Fruit fly (Drosophila melanogaster) whole organism, embryonic: ENCODE results near the gene HDAC6.

Source experiments
- CG11085 ChIP-seq: fragments of 200-800 bp; sonication (Bioruptor generic); IDR thresholded peaks from 2 replicates; pipeline ENCODE4 v1.3.6; 2022; ENCODE audit warnings: missing biosample characterization, missing genetic modification characterization
- CG11456 ChIP-seq: fragments of 200-800 bp; sonication (Bioruptor generic); IDR thresholded peaks from 3 replicates; pipeline ENCODE4 v1.3.6; 2022; ENCODE audit warnings: missing biosample characterization, missing genetic modification characterization
- CG12071 ChIP-seq: fragments of 200-800 bp; sonication (Bioruptor generic); optimal IDR thresholded peaks from 3 replicates; lab custom pipeline; 2018; ENCODE audit warnings: missing biosample characterization, mild to moderate bottlenecking, missing genetic modification characterization
- CG12104 ChIP-seq: fragments of 200-800 bp; sonication (Bioruptor generic); optimal IDR thresholded peaks from 3 replicates; lab custom pipeline; 2016; ENCODE audit warnings: missing biosample characterization, missing genetic modification characterization
- CG12299 ChIP-seq: fragments of 200-800 bp; sonication (Bioruptor generic); optimal IDR thresholded peaks from 2 replicates; lab custom pipeline; 2018; ENCODE audit warnings: missing biosample characterization, mild to moderate bottlenecking, missing genetic modification characterization
- CG12391 ChIP-seq: fragments of 200-800 bp; sonication (Bioruptor generic); optimal IDR thresholded peaks from 3 replicates; lab custom pipeline; 2018; ENCODE audit warnings: missing biosample characterization, mild to moderate bottlenecking, missing genetic modification characterization, moderate library complexity
- CG13123 ChIP-seq: fragments of 200-800 bp; sonication (Bioruptor generic); optimal IDR thresholded peaks from 2 replicates; lab custom pipeline; 2016; ENCODE audit warnings: missing biosample characterization, missing genetic modification characterization
- CG13624 ChIP-seq: fragments of 200-800 bp; sonication (Bioruptor generic); optimal IDR thresholded peaks from 2 replicates; lab custom pipeline; 2016; ENCODE audit warnings: missing biosample characterization, missing genetic modification characterization
- CG17829 ChIP-seq: fragments of 200-800 bp; optimal IDR thresholded peaks from 2 replicates; lab custom pipeline; 2019; ENCODE audit warnings: missing biosample characterization, mild to moderate bottlenecking, missing genetic modification characterization, moderate library complexity
- CG1792 ChIP-seq: fragments of 200-800 bp; sonication (Bioruptor generic); optimal IDR thresholded peaks from 2 replicates; lab custom pipeline; 2016; ENCODE audit warnings: missing biosample characterization, missing genetic modification characterization
- CG2875 ChIP-seq: fragments of 200-800 bp; sonication (Bioruptor generic); optimal IDR thresholded peaks from 2 replicates; lab custom pipeline; 2017; ENCODE audit warnings: missing biosample characterization, mild to moderate bottlenecking, missing genetic modification characterization, missing genetic modification reagents
- CG30020 ChIP-seq: fragments of 200-800 bp; optimal IDR thresholded peaks from 2 replicates; lab custom pipeline; 2019; ENCODE audit warnings: missing biosample characterization, mild to moderate bottlenecking, missing genetic modification characterization, moderate library complexity
- CG32772 ChIP-seq: fragments of 200-800 bp; sonication (Bioruptor generic); IDR thresholded peaks from 2 replicates; pipeline ENCODE4 v1.3.6; 2022; ENCODE audit warnings: missing biosample characterization, missing genetic modification characterization
- CG34224 ChIP-seq: fragments of 200-800 bp; sonication (Bioruptor generic); IDR thresholded peaks from 3 replicates; pipeline ENCODE4 v1.3.6; 2022; ENCODE audit warnings: missing biosample characterization, missing genetic modification characterization; ENCODE audit not compliant: partially characterized antibody
- Dip3 ChIP-seq: fragments of 200-800 bp; sonication (Bioruptor generic); optimal IDR thresholded peaks from 3 replicates; lab custom pipeline; 2016; ENCODE audit warnings: missing biosample characterization, missing genetic modification characterization
- ERR ChIP-seq: fragments of 200-800 bp; sonication (Bioruptor generic); optimal IDR thresholded peaks from 2 replicates; lab custom pipeline; 2016; ENCODE audit warnings: missing biosample characterization, missing genetic modification characterization
- HLH54F ChIP-seq: fragments of 200-800 bp; sonication (Bioruptor generic); optimal IDR thresholded peaks from 3 replicates; lab custom pipeline; 2016; ENCODE audit warnings: missing biosample characterization, missing genetic modification characterization
- Hey ChIP-seq: fragments of 200-800 bp; sonication (Bioruptor generic); optimal IDR thresholded peaks from 3 replicates; lab custom pipeline; 2018; ENCODE audit warnings: missing biosample characterization, mild to moderate bottlenecking, missing genetic modification characterization
- HmgZ ChIP-seq: fragments of 200-800 bp; sonication (Bioruptor generic); optimal IDR thresholded peaks from 2 replicates; lab custom pipeline; 2018; ENCODE audit warnings: missing biosample characterization, mild to moderate bottlenecking, missing genetic modification characterization
- Hr3 ChIP-seq: fragments of 200-800 bp; sonication (Bioruptor generic); optimal IDR thresholded peaks from 3 replicates; lab custom pipeline; 2016; ENCODE audit warnings: missing biosample characterization, missing genetic modification characterization
- Lim3 ChIP-seq: fragments of 200-800 bp; sonication (Bioruptor generic); IDR thresholded peaks from 2 replicates; pipeline ENCODE4 v1.3.6; 2022; ENCODE audit warnings: missing biosample characterization, missing genetic modification characterization
- NC2β ChIP-seq: fragments of 200-800 bp; sonication (Bioruptor generic); optimal IDR thresholded peaks from 2 replicates; lab custom pipeline; 2016; ENCODE audit warnings: missing biosample characterization, missing genetic modification characterization
- NFAT ChIP-seq: fragments of 200-800 bp; sonication (Bioruptor generic); IDR thresholded peaks from 2 replicates; pipeline ENCODE4 v1.3.6; 2022; ENCODE audit warnings: missing biosample characterization, missing genetic modification characterization
- Rfx ChIP-seq: fragments of 200-800 bp; sonication (Bioruptor generic); IDR thresholded peaks from 2 replicates; pipeline ENCODE4 v1.3.6; 2022; ENCODE audit warnings: missing biosample characterization, missing genetic modification characterization
- Sox100B ChIP-seq: fragments of 200-800 bp; sonication (Bioruptor generic); optimal IDR thresholded peaks from 3 replicates; lab custom pipeline; 2018; ENCODE audit warnings: missing biosample characterization, mild to moderate bottlenecking, missing genetic modification characterization
- Sry-δ ChIP-seq: fragments of 200-800 bp; sonication (Bioruptor generic); optimal IDR thresholded peaks from 2 replicates; lab custom pipeline; 2016; ENCODE audit warnings: missing biosample characterization, missing genetic modification characterization
- Tbp ChIP-seq: fragments of >200 bp; optimal IDR thresholded peaks from 2 replicates; lab custom pipeline; 2018; ENCODE audit warnings: missing biosample characterization, missing genetic modification characterization
- al ChIP-seq: fragments of 200-800 bp; sonication (Bioruptor generic); IDR thresholded peaks from 2 replicates; pipeline ENCODE4 v1.3.6; 2022; ENCODE audit warnings: missing biosample characterization, missing genetic modification characterization
- ap ChIP-seq: fragments of 200-800 bp; sonication (Bioruptor generic); IDR thresholded peaks from 2 replicates; pipeline ENCODE4 v1.3.6; 2022; ENCODE audit warnings: missing biosample characterization, missing genetic modification characterization
- bab2 ChIP-seq: fragments of 200-800 bp; sonication (Bioruptor generic); optimal IDR thresholded peaks from 2 replicates; lab custom pipeline; 2016; ENCODE audit warnings: missing biosample characterization, missing genetic modification characterization
- chm ChIP-seq: fragments of 200-800 bp; sonication (Bioruptor generic); IDR thresholded peaks from 2 replicates; pipeline ENCODE4 v1.3.6; 2022; ENCODE audit warnings: missing biosample characterization, missing genetic modification characterization
- crc ChIP-seq: fragments of 200-800 bp; sonication (Bioruptor generic); optimal IDR thresholded peaks from 2 replicates; lab custom pipeline; 2016; ENCODE audit warnings: missing biosample characterization, missing genetic modification characterization
- croc ChIP-seq: fragments of 200-800 bp; sonication (Bioruptor generic); conservative IDR thresholded peaks from 3 replicates; pipeline ENCODE4 v1.3.6; 2022; ENCODE audit warnings: missing biosample characterization, missing genetic modification characterization
- da ChIP-seq: fragments of 200-800 bp; sonication (Bioruptor generic); optimal IDR thresholded peaks from 2 replicates; lab custom pipeline; 2016; ENCODE audit warnings: missing biosample characterization, missing genetic modification characterization
- dan ChIP-seq: fragments of 200-800 bp; sonication (Bioruptor generic); IDR thresholded peaks from 2 replicates; pipeline ENCODE4 v1.3.6; 2022; ENCODE audit warnings: missing biosample characterization, missing genetic modification characterization
- gcm ChIP-seq: fragments of 200-800 bp; sonication (Bioruptor generic); optimal IDR thresholded peaks from 2 replicates; lab custom pipeline; 2019; ENCODE audit warnings: missing biosample characterization, mild to moderate bottlenecking, missing genetic modification characterization, moderate library complexity
- hbn ChIP-seq: fragments of 200-800 bp; sonication (Bioruptor generic); IDR thresholded peaks from 2 replicates; pipeline ENCODE4 v1.3.6; 2022; ENCODE audit warnings: missing biosample characterization, missing genetic modification characterization; ENCODE audit not compliant: partially characterized antibody
- hth ChIP-seq: fragments of >200 bp; optimal IDR thresholded peaks from 2 replicates; lab custom pipeline; 2017; ENCODE audit warnings: inconsistent platforms
- luna ChIP-seq: fragments of 200-800 bp; sonication (Bioruptor generic); optimal IDR thresholded peaks from 2 replicates; lab custom pipeline; 2016; ENCODE audit warnings: missing biosample characterization, missing genetic modification characterization
- pan ChIP-seq, 4 experiments: fragments of >200 bp in 3 of 4; fragments of 200-800 bp in 1 of 4; sonication (Bioruptor generic) in 1 of 4; optimal IDR thresholded peaks in 3 of 4; IDR thresholded peaks in 1 of 4; 2 replicates each; pipeline versions ENCODE4 v1.3.6 to Lab custom; 2017 to 2022; ENCODE audit warnings: missing biosample characterization in 2 of 4, missing genetic modification characterization in 2 of 4, mixed read lengths in 1 of 4
- peb ChIP-seq: fragments of 200-800 bp; sonication (Bioruptor generic); IDR thresholded peaks from 2 replicates; pipeline ENCODE4 v1.3.6; 2022; ENCODE audit warnings: missing biosample characterization, missing genetic modification characterization
- phol ChIP-seq: fragments of 200-800 bp; sonication (Bioruptor generic); optimal IDR thresholded peaks from 3 replicates; lab custom pipeline; 2018; ENCODE audit warnings: missing biosample characterization, mild to moderate bottlenecking, missing genetic modification characterization, moderate library complexity
- pros ChIP-seq: fragments of 200-800 bp; sonication (Bioruptor generic); optimal IDR thresholded peaks from 3 replicates; lab custom pipeline; 2019; ENCODE audit warnings: missing biosample characterization, mild to moderate bottlenecking, missing genetic modification characterization, moderate library complexity
- row ChIP-seq: fragments of 200-800 bp; sonication (Bioruptor generic); IDR thresholded peaks from 3 replicates; pipeline ENCODE4 v1.3.6; 2022; ENCODE audit warnings: missing biosample characterization, missing genetic modification characterization
- scrt ChIP-seq: fragments of 200-800 bp; sonication (Bioruptor generic); optimal IDR thresholded peaks from 2 replicates; lab custom pipeline; 2018; ENCODE audit warnings: missing biosample characterization, mild to moderate bottlenecking, missing genetic modification characterization, moderate library complexity
- sens ChIP-seq: fragments of 200-800 bp; sonication (Bioruptor generic); peaks from one replicate; lab custom pipeline; 2016; ENCODE audit warnings: missing biosample characterization, missing genetic modification characterization
- slou ChIP-seq: fragments of 200-800 bp; sonication (Bioruptor generic); optimal IDR thresholded peaks from 3 replicates; lab custom pipeline; 2016; ENCODE audit warnings: missing biosample characterization, missing genetic modification characterization
- sob ChIP-seq: fragments of 200-800 bp; sonication (Bioruptor generic); IDR thresholded peaks from 2 replicates; pipeline ENCODE4 v1.3.6; 2022; ENCODE audit warnings: missing biosample characterization, missing genetic modification characterization
- toy ChIP-seq: fragments of 200-800 bp; sonication (Bioruptor generic); IDR thresholded peaks from 2 replicates; pipeline ENCODE4 v1.3.6; 2022; ENCODE audit warnings: missing biosample characterization, missing genetic modification characterization
- ttk ChIP-seq: fragments of 200-800 bp; sonication (Bioruptor generic); IDR thresholded peaks from 2 replicates; pipeline ENCODE4 v2.1.2; 2022; ENCODE audit warnings: missing biosample characterization, missing genetic modification characterization

Gene HDAC6

DNA sequence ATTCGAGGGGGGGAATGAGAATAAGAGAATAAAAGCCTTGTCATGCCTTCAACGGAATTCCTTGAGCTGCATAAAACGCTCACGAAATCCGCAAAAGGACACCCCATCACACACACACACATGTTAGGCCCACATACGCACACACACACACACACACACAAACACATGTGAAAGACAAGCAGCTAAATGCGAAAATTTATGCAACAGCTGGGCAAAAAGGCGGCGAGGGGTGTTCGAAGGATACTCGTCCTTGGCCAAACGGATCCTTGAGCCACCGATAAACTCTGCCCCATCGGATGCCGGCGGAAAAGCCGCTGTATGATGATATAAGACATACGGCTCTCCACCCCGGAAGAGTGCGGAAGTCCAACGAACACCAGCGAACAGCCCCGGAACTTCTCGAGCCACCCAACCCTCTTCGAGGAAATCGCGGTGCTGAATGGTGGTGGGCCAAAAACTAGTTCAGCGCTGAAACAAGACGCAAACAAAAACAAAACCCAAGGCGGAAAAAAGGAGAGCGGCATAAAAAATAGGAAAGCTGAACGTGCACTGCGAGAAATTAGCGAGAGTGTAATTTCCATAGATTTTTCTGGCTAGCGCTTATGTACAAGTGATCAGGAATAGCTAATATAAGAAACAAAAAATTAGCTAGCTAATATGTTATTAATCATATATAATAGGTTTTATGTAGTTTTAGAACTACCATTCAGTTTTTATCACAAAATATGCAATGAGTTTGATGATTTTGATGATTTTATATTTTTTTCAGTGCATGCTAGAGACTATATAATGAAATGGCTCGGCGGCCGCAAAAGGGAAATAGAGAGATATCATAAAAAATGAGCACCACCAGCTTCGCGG, 50.6 kb downstream of the HDAC6 start (continued):
- TF ChIP-seq CG34224 (GFP tag; lab: Robert Waterston, UW), result no peak
- TF ChIP-seq HLH54F, result no peak
- TF ChIP-seq peb, result no peak
- no peak for TF ChIP-seq hth (lab: Kevin White, UChicago)
- peak; percentile 85 for TF ChIP-seq pros (GFP tag; lab: Kevin White, UChicago)
- TF ChIP-seq sob (GFP tag; lab: Robert Waterston, UW), result peak; percentile 46
- TF ChIP-seq Hr3 (GFP tag; lab: Kevin White, UChicago), result peak; percentile 49
- TF ChIP-seq crc, result no peak
- TF ChIP-seq dan (GFP tag; lab: Robert Waterston, UW), result no peak
- TF ChIP-seq CG11456, result no peak
- no peak for TF ChIP-seq pan (optimal IDR thresholded peaks at IDR 0.05; lab: Kevin White, UChicago)
- TF ChIP-seq pan (GFP tag; optimal IDR thresholded peaks at IDR 0.05 in 1 of 2, IDR thresholded peaks at IDR 0.05 in 1 of 2), result peak in 1 of 2 experiments; percentile 58
- TF ChIP-seq chm (GFP tag; lab: Robert Waterston, UW), result no peak
- no peak for TF ChIP-seq da
- peak; percentile 5 for TF ChIP-seq CG12071
- TF ChIP-seq ap (GFP tag; lab: Robert Waterston, UW), result no peak
- peak; percentile 47 for TF ChIP-seq CG12299
- TF ChIP-seq CG11085 (GFP tag; lab: Robert Waterston, UW), result 0 out of 2 replicates have a peak, but pooled peaks have one; percentile 17
- peak; percentile 72 for TF ChIP-seq row (GFP tag; lab: Robert Waterston, UW)
- TF ChIP-seq CG13624 (GFP tag; lab: Kevin White, UChicago), result no peak
- no peak for TF ChIP-seq NC2β
- no peak for TF ChIP-seq Dip3
- TF ChIP-seq CG2875 (GFP tag; lab: Kevin White, UChicago), result peak; percentile 36
- peak; percentile 64 for TF ChIP-seq phol (tag; lab: Kevin White, UChicago)
- TF ChIP-seq gcm (GFP tag; lab: Kevin White, UChicago), result peak; percentile 45
- TF ChIP-seq ERR (GFP tag; lab: Kevin White, UChicago), result no peak
- TF ChIP-seq toy (GFP tag; lab: Robert Waterston, UW), result no peak
- TF ChIP-seq scrt (GFP tag; lab: Kevin White, UChicago), result peak; percentile 74
- no peak for TF ChIP-seq CG13123 (GFP tag; lab: Kevin White, UChicago)
- no peak for TF ChIP-seq CG30020 (tag; lab: Kevin White, UChicago)
- peak; percentile 69 for TF ChIP-seq sens (GFP tag; lab: Kevin White, UChicago)
- TF ChIP-seq Tbp (GFP tag; lab: Kevin White, UChicago), result no peak
- TF ChIP-seq al (GFP tag; lab: Robert Waterston, UW), result no peak
- TF ChIP-seq Sry-δ (GFP tag; lab: Kevin White, UChicago), result no peak
- TF ChIP-seq Lim3 (GFP tag; lab: Robert Waterston, UW), result no peak
- TF ChIP-seq CG32772, result no peak
- TF ChIP-seq ttk, result no peak
- no peak for TF ChIP-seq CG12104 (GFP tag; lab: Kevin White, UChicago)
- peak; percentile 17 for TF ChIP-seq HmgZ (tag; lab: Kevin White, UChicago)
- no peak for TF ChIP-seq hbn (GFP tag; lab: Robert Waterston, UW)
- TF ChIP-seq Hey (tag; lab: Kevin White, UChicago), result no peak
- peak; percentile 15 for TF ChIP-seq slou (GFP tag; lab: Kevin White, UChicago)
- peak; percentile 44 for TF ChIP-seq CG17829
- TF ChIP-seq NFAT (GFP tag; lab: Robert Waterston, UW), result no peak
- TF ChIP-seq Rfx (GFP tag; lab: Robert Waterston, UW), result peak; percentile 37; the same call in 1 of the 2 replicates
- TF ChIP-seq CG1792 (GFP tag; lab: Kevin White, UChicago), result no peak
- peak; percentile 28; the same call in 1 of the 3 replicates for TF ChIP-seq croc (GFP tag; lab: Robert Waterston, UW)
- no peak for TF ChIP-seq luna (GFP tag; lab: Kevin White, UChicago)
- peak; percentile 57 for TF ChIP-seq Sox100B (GFP tag; lab: Kevin White, UChicago)
- peak; percentile 68 for TF ChIP-seq CG12391 (tag; lab: Kevin White, UChicago)
- TF ChIP-seq bab2 (GFP tag; lab: Kevin White, UChicago), result no peak
